Worm (Caenorhabditis elegans): ENCODE results near the gene srxa-4.

- no peak for TF ChIP-seq hmbx-1 (tag; optimal IDR thresholded peaks at IDR 0.05)
- no peak for TF ChIP-seq F13C5.2 (tag; optimal IDR thresholded peaks at IDR 0.05)
- TF ChIP-seq scrt-1 (GFP tag; IDR thresholded peaks at IDR 0.05): no peak
- no peak for TF ChIP-seq ama-1 (optimal IDR thresholded peaks at IDR 0.05)
- TF ChIP-seq tra-4 (tag; optimal IDR thresholded peaks at IDR 0.05): no peak
- TF ChIP-seq aly-1 (tag; optimal IDR thresholded peaks at IDR 0.05): no peak
- no peak for TF ChIP-seq pes-1 (GFP tag; IDR thresholded peaks at IDR 0.05)
- TF ChIP-seq flt-1 (GFP tag; IDR thresholded peaks at IDR 0.05): no peak
- TF ChIP-seq hnd-1 (tag; optimal IDR thresholded peaks at IDR 0.05): no peak
- no peak for TF ChIP-seq sea-1 (GFP tag; conservative IDR thresholded peaks at IDR 0.05)
- no peak for TF ChIP-seq ceh-13 (GFP tag; optimal IDR thresholded peaks at IDR 0.05)
Measured at ce11 chrV:7446965-7447364, 26.7 kb downstream of the srxa-4 start, which contains the start of gene F25E5.5.

Measured in whole organism, early embryonic.